Fruit fly (Drosophila melanogaster): ENCODE measurements around the gene ema.
A peak's percentile ranks its signal among the peaks of the same experiment; 100 is the strongest.

ema gene

DNA sequence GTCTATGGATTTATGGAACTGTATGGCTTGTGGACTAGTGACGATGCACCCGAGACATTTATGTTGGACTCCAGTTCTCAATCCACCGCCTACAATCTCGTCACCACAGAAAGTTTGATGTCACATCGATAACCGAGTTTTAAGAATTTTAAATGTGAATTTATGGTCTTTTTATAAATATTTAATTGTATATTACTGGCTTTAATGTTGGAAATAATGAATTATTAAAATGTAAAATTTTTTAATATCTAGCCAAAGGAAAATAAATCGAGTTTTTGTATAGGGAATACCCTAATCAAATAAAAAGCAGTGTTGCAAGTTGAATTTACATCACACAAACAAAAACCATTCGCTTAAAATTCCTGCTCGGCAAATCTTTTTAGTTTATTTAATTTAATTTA lies 8.8 kb downstream of the ema start, which contains the start of gene Fntb (continued):
- TF ChIP-seq acj6 (GFP tag; optimal IDR thresholded peaks at IDR 0.05) (no peak), lz (GFP tag; optimal IDR thresholded peaks at IDR 0.05) (peak; percentile 76), CG6163 (GFP tag; IDR thresholded peaks at IDR 0.05) (0 out of 3 replicates have a peak, but pooled peaks have one; percentile 50), CG10631 (GFP tag; optimal IDR thresholded peaks at IDR 0.05) (no peak), Smox (GFP tag; optimal IDR thresholded peaks at IDR 0.05) (no peak), topi (GFP tag; optimal IDR thresholded peaks at IDR 0.05) (peak; percentile 61), cyc (GFP tag; optimal IDR thresholded peaks at IDR 0.05) (peak; percentile 45), salr (GFP tag; optimal IDR thresholded peaks at IDR 0.05) (peak in 1 of 2 experiments; percentile 61), CG10669 (GFP tag; optimal IDR thresholded peaks at IDR 0.05) (no peak), Eip78C (GFP tag) (peak; percentile 90), Hr38 (GFP tag; optimal IDR thresholded peaks at IDR 0.05) (no peak), Met (GFP tag; optimal IDR thresholded peaks at IDR 0.05) (no peak), CG1621 (tag; optimal IDR thresholded peaks at IDR 0.05) (no peak), CG3032 (tag; optimal IDR thresholded peaks at IDR 0.05) (peak; percentile 66), CG4318 (GFP tag; optimal IDR thresholded peaks at IDR 0.05) (no peak), Ets96B (tag; optimal IDR thresholded peaks at IDR 0.05) (peak; percentile 52), Hr39 (GFP tag; optimal IDR thresholded peaks at IDR 0.05) (peak; percentile 51), OdsH (GFP tag; optimal IDR thresholded peaks at IDR 0.05) (no peak), CG6854 (GFP tag; optimal IDR thresholded peaks at IDR 0.05) (no peak), Lpt (GFP tag; optimal IDR thresholded peaks at IDR 0.05) (peak; percentile 50), eg (GFP tag; IDR thresholded peaks at IDR 0.05) (peak; percentile 54), CG31627 (GFP tag; optimal IDR thresholded peaks at IDR 0.05) (peak; percentile 46), Sox102F (GFP tag; optimal IDR thresholded peaks at IDR 0.05) (no peak), CG6276 (GFP tag; optimal IDR thresholded peaks at IDR 0.05) (no peak), CG9139 (GFP tag; optimal IDR thresholded peaks at IDR 0.05) (no peak), CG8319 (GFP tag; optimal IDR thresholded peaks at IDR 0.05) (no peak), Gug (GFP tag; IDR thresholded peaks at IDR 0.05) (peak; percentile 58; the same call in 1 of the 2 replicates), esn (GFP tag; optimal IDR thresholded peaks at IDR 0.05) (peak; percentile 78), Blimp-1 (GFP tag; optimal IDR thresholded peaks at IDR 0.05) (no peak), CG16779 (tag; optimal IDR thresholded peaks at IDR 0.05) (no peak), CG11294 (GFP tag; IDR thresholded peaks at IDR 0.05) (no peak), CG6808 (GFP tag; optimal IDR thresholded peaks at IDR 0.05) (no peak), CG11902 (GFP tag; optimal IDR thresholded peaks at IDR 0.05) (no peak), CG3919 (GFP tag; optimal IDR thresholded peaks at IDR 0.05) (no peak)

DNA sequence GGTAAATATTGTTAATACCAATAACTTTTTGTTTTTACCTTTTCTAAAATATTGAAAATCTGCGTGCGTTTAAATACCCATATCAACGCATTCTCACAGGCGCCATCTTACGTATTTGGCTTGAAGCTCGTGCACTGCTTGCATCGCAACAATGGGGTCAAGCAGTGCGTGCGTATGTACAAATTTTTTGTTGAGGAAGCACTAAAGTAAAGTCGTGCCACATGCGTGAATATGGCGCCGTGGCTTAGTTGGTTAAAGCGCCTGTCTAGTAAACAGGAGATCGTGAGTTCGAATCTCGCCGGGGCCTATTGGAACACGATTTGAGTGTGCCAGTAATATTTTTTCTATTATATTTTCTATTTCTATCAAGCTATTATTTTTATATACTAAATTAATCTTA lies 9.8 kb downstream of the ema start:
- TF ChIP-seq fd85E (GFP tag; optimal IDR thresholded peaks at IDR 0.05): no peak
- no peak for TF ChIP-seq CG6808 (GFP tag; optimal IDR thresholded peaks at IDR 0.05)
- no peak for TF ChIP-seq CG6163 (GFP tag; IDR thresholded peaks at IDR 0.05)
- TF ChIP-seq Sox102F (GFP tag; optimal IDR thresholded peaks at IDR 0.05): no peak
- peak; percentile 29 for TF ChIP-seq topi (GFP tag; optimal IDR thresholded peaks at IDR 0.05)
- TF ChIP-seq fd59A (GFP tag; optimal IDR thresholded peaks at IDR 0.05): no peak
- TF ChIP-seq spab (GFP tag; optimal IDR thresholded peaks at IDR 0.05): no peak
- TF ChIP-seq CG34406 (GFP tag; optimal IDR thresholded peaks at IDR 0.05): no peak
- TF ChIP-seq Ets96B (tag; optimal IDR thresholded peaks at IDR 0.05): no peak
- no peak for TF ChIP-seq achi (GFP tag; optimal IDR thresholded peaks at IDR 0.05)
- TF ChIP-seq Eip75B (GFP tag; optimal IDR thresholded peaks at IDR 0.05): no peak
- no peak for TF ChIP-seq Hr4 (GFP tag; optimal IDR thresholded peaks at IDR 0.05)
- TF ChIP-seq CG6276 (GFP tag; optimal IDR thresholded peaks at IDR 0.05): no peak
- no peak; the same call in 2 of the 3 replicates for TF ChIP-seq eg (GFP tag; IDR thresholded peaks at IDR 0.05)
- no peak for TF ChIP-seq CG4318 (GFP tag; optimal IDR thresholded peaks at IDR 0.05)
- TF ChIP-seq svp (GFP tag): peak; percentile 13
- no peak for TF ChIP-seq CG11902 (GFP tag; optimal IDR thresholded peaks at IDR 0.05)
- TF ChIP-seq Blimp-1 (GFP tag; optimal IDR thresholded peaks at IDR 0.05): no peak
- no peak for TF ChIP-seq acj6 (GFP tag; optimal IDR thresholded peaks at IDR 0.05)
- TF ChIP-seq Eip93F (GFP tag; optimal IDR thresholded peaks at IDR 0.05): no peak
- TF ChIP-seq CG3032 (tag; optimal IDR thresholded peaks at IDR 0.05): peak; percentile 22
- no peak for TF ChIP-seq salr (GFP tag; optimal IDR thresholded peaks at IDR 0.05)
- no peak for TF ChIP-seq CG1621 (tag; optimal IDR thresholded peaks at IDR 0.05)
- TF ChIP-seq Met (GFP tag; optimal IDR thresholded peaks at IDR 0.05): peak; percentile 25
- no peak for TF ChIP-seq fkh (GFP tag; optimal IDR thresholded peaks at IDR 0.05)
- no peak for TF ChIP-seq CG10669 (GFP tag; optimal IDR thresholded peaks at IDR 0.05)
- no peak for TF ChIP-seq CG11762 (GFP tag; optimal IDR thresholded peaks at IDR 0.05; ENCODE audit: insufficient read depth)
- TF ChIP-seq Smox (GFP tag; optimal IDR thresholded peaks at IDR 0.05): no peak
- no peak for TF ChIP-seq OdsH (GFP tag; optimal IDR thresholded peaks at IDR 0.05)
- TF ChIP-seq CG32006 (GFP tag; optimal IDR thresholded peaks at IDR 0.05): no peak
- no peak for TF ChIP-seq Hr38 (GFP tag; optimal IDR thresholded peaks at IDR 0.05)
- TF ChIP-seq dac (GFP tag; optimal IDR thresholded peaks at IDR 0.05): no peak
- no peak for TF ChIP-seq CG16779 (tag; optimal IDR thresholded peaks at IDR 0.05)
- peak; percentile 42 for TF ChIP-seq CG31627 (GFP tag; optimal IDR thresholded peaks at IDR 0.05)
- TF ChIP-seq CG8119 (GFP tag; IDR thresholded peaks at IDR 0.05): no peak; the same call in 2 of the 3 replicates

All from whole organism, prepupa.